Fruit fly (Drosophila melanogaster) whole organism, prepupa: ENCODE results near the gene CG34323.

Experiments
- CG15336 ChIP-seq: fragments of 200-800 bp; sonication (Bioruptor generic); IDR thresholded peaks from 2 replicates; pipeline ENCODE4 v1.3.6; 2022; ENCODE audit warnings: missing biosample characterization, missing genetic modification characterization
- CG16779 ChIP-seq: fragments of 200-800 bp; sonication (Bioruptor generic); optimal IDR thresholded peaks from 3 replicates; lab custom pipeline; 2017; ENCODE audit warnings: missing biosample characterization, mild to moderate bottlenecking, missing genetic modification characterization
- CG32006 ChIP-seq: fragments of 200-800 bp; sonication (Bioruptor generic); optimal IDR thresholded peaks from 3 replicates; lab custom pipeline; 2017; ENCODE audit warnings: missing biosample characterization, mild to moderate bottlenecking, missing genetic modification characterization
- CG6163 ChIP-seq: fragments of 200-800 bp; sonication (Bioruptor generic); IDR thresholded peaks from 3 replicates; pipeline ENCODE4 v1.3.6; 2022; ENCODE audit warnings: missing biosample characterization, missing genetic modification characterization
- CG6276 ChIP-seq: fragments of 200-800 bp; sonication (Bioruptor generic); optimal IDR thresholded peaks from 2 replicates; lab custom pipeline; 2017; ENCODE audit warnings: missing biosample characterization, mild to moderate bottlenecking, missing genetic modification characterization
- CG6854 ChIP-seq: fragments of 200-800 bp; sonication (Bioruptor generic); optimal IDR thresholded peaks from 2 replicates; lab custom pipeline; 2017; ENCODE audit warnings: missing biosample characterization, mild to moderate bottlenecking, missing genetic modification characterization
- Eip75B ChIP-seq: fragments of 200-800 bp; sonication (Bioruptor generic); optimal IDR thresholded peaks from 3 replicates; lab custom pipeline; 2016; ENCODE audit warnings: missing biosample characterization, missing genetic modification characterization
- Ets96B ChIP-seq: fragments of 200-800 bp; optimal IDR thresholded peaks from 2 replicates; lab custom pipeline; 2019; ENCODE audit warnings: missing biosample characterization, mild to moderate bottlenecking, missing genetic modification characterization, moderate library complexity
- Sox102F ChIP-seq: fragments of 200-800 bp; sonication (Bioruptor generic); optimal IDR thresholded peaks from 2 replicates; lab custom pipeline; 2016; ENCODE audit warnings: missing biosample characterization, mild to moderate bottlenecking, missing genetic modification characterization
- achi ChIP-seq: fragments of 200-800 bp; sonication (Bioruptor generic); optimal IDR thresholded peaks from 3 replicates; lab custom pipeline; 2016; ENCODE audit warnings: missing biosample characterization, missing genetic modification characterization
- cyc ChIP-seq: fragments of 200-800 bp; sonication (Bioruptor generic); optimal IDR thresholded peaks from 3 replicates; lab custom pipeline; 2016; ENCODE audit warnings: missing biosample characterization, missing genetic modification characterization
- dsx ChIP-seq: fragments of 200-800 bp; optimal IDR thresholded peaks from 3 replicates; lab custom pipeline; 2019; ENCODE audit warnings: missing biosample characterization, mild to moderate bottlenecking, missing genetic modification characterization, moderate library complexity; ENCODE audit not compliant: poor library complexity, severe bottlenecking
- esn ChIP-seq: fragments of 200-800 bp; sonication (Bioruptor generic); optimal IDR thresholded peaks from 2 replicates; lab custom pipeline; 2016; ENCODE audit warnings: missing biosample characterization, mild to moderate bottlenecking, missing genetic modification characterization, moderate library complexity
- ss ChIP-seq, 2 experiments: fragments of 200-800 bp; sonication (Bioruptor generic); optimal IDR thresholded peaks; 2 replicates in 1 of 2; 3 replicates in 1 of 2; lab custom pipeline; 2017 to 2018; ENCODE audit warnings: mild to moderate bottlenecking in 2 of 2, missing biosample characterization in 2 of 2, missing genetic modification characterization in 2 of 2, moderate library complexity in 1 of 2
- svp ChIP-seq: fragments of 200-800 bp; sonication (Bioruptor generic); peaks from one replicate; lab custom pipeline; 2016; ENCODE audit warnings: missing biosample characterization, missing genetic modification characterization

Gene CG34323

DNA sequence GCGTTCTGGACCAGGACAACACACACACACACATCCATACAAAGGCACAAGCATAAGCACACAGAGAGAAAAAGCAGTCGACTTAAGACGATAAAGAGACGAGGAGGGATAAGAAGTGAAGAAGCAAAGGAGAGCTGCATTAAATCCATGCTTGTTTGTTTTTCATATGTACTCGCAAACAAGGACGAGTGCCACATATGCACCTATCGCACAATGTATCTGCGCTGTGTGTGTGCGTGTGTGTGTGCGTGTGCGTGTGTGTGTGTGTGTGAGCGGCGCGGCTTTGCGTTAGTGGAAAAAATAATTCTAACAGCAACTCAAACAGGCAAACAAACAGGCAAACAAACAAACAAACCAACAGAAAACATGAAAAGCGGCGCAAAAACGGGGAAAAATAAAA is 49.1 kb downstream of the CG34323 start:
- TF ChIP-seq CG6163 (GFP tag; lab: Robert Waterston, UW) (no peak), ss (GFP tag; optimal IDR thresholded peaks at IDR 0.05; lab: Kevin White, UChicago) (no peak), dsx (GFP tag; lab: Kevin White, UChicago) (no peak), CG16779 (tag; lab: Kevin White, UChicago) (no peak), achi (GFP tag; lab: Kevin White, UChicago) (no peak), CG15336 (no peak), CG6276 (no peak), cyc (GFP tag; lab: Kevin White, UChicago) (no peak), CG32006 (GFP tag; lab: Kevin White, UChicago) (no peak), esn (GFP tag; lab: Kevin White, UChicago) (no peak), svp (no peak), Eip75B (GFP tag; lab: Kevin White, UChicago) (no peak), CG6854 (GFP tag; lab: Kevin White, UChicago) (no peak), Sox102F (GFP tag; lab: Kevin White, UChicago) (no peak), Ets96B (no peak)
- TF ChIP-seq, all 60 proteins: peak for 0
